Fruit fly (Drosophila melanogaster) whole organism, prepupa: ENCODE measurements around the gene smo.

ENCODE experiments used
- Blimp-1 ChIP-seq: fragments of 200-800 bp; sonication (Bioruptor generic); optimal IDR thresholded peaks from 3 replicates; lab custom pipeline; 2017; ENCODE audit warnings: missing biosample characterization, missing genetic modification characterization, mild to moderate bottlenecking, moderate library complexity, missing genetic modification reagents
- CG10631 ChIP-seq: fragments of 200-800 bp; sonication (Bioruptor generic); optimal IDR thresholded peaks from 2 replicates; lab custom pipeline; 2016; ENCODE audit warnings: missing biosample characterization, missing genetic modification characterization
- CG10669 ChIP-seq: fragments of 200-800 bp; sonication (Bioruptor generic); optimal IDR thresholded peaks from 3 replicates; lab custom pipeline; 2018; ENCODE audit warnings: missing biosample characterization, mild to moderate bottlenecking, missing genetic modification characterization, moderate library complexity
- CG11294 ChIP-seq: fragments of 200-800 bp; sonication (Bioruptor generic); IDR thresholded peaks from 2 replicates; pipeline ENCODE4 v1.3.6; 2022; ENCODE audit warnings: missing biosample characterization, missing genetic modification characterization
- CG11762 ChIP-seq: fragments of 200-800 bp; sonication (Bioruptor generic); optimal IDR thresholded peaks from 3 replicates; lab custom pipeline; 2016; ENCODE audit warnings: missing biosample characterization, missing genetic modification characterization; ENCODE audit not compliant: insufficient read depth
- CG11902 ChIP-seq: fragments of 200-800 bp; sonication (Bioruptor generic); optimal IDR thresholded peaks from 3 replicates; lab custom pipeline; 2016; ENCODE audit warnings: missing biosample characterization, missing genetic modification characterization
- CG15336 ChIP-seq: fragments of 200-800 bp; sonication (Bioruptor generic); IDR thresholded peaks from 2 replicates; pipeline ENCODE4 v1.3.6; 2022; ENCODE audit warnings: missing biosample characterization, missing genetic modification characterization
- CG1621 ChIP-seq: fragments of 200-800 bp; sonication (Bioruptor generic); optimal IDR thresholded peaks from 3 replicates; lab custom pipeline; 2018; ENCODE audit warnings: missing biosample characterization, mild to moderate bottlenecking, missing genetic modification characterization
- CG16779 ChIP-seq: fragments of 200-800 bp; sonication (Bioruptor generic); optimal IDR thresholded peaks from 3 replicates; lab custom pipeline; 2017; ENCODE audit warnings: missing biosample characterization, mild to moderate bottlenecking, missing genetic modification characterization
- CG3032 ChIP-seq: fragments of 200-800 bp; optimal IDR thresholded peaks from 2 replicates; lab custom pipeline; 2019; ENCODE audit warnings: missing biosample characterization, mild to moderate bottlenecking, missing genetic modification characterization, moderate library complexity
- CG31627 ChIP-seq: fragments of 200-800 bp; sonication (Bioruptor generic); optimal IDR thresholded peaks from 3 replicates; lab custom pipeline; 2016; ENCODE audit warnings: missing biosample characterization, missing genetic modification characterization
- CG32006 ChIP-seq: fragments of 200-800 bp; sonication (Bioruptor generic); optimal IDR thresholded peaks from 3 replicates; lab custom pipeline; 2017; ENCODE audit warnings: missing biosample characterization, mild to moderate bottlenecking, missing genetic modification characterization
- CG6163 ChIP-seq: fragments of 200-800 bp; sonication (Bioruptor generic); IDR thresholded peaks from 3 replicates; pipeline ENCODE4 v1.3.6; 2022; ENCODE audit warnings: missing biosample characterization, missing genetic modification characterization
- CG6276 ChIP-seq: fragments of 200-800 bp; sonication (Bioruptor generic); optimal IDR thresholded peaks from 2 replicates; lab custom pipeline; 2017; ENCODE audit warnings: missing biosample characterization, mild to moderate bottlenecking, missing genetic modification characterization
- CG6792 ChIP-seq: fragments of 200-800 bp; sonication (Bioruptor generic); optimal IDR thresholded peaks from 3 replicates; lab custom pipeline; 2016; ENCODE audit warnings: missing biosample characterization, missing genetic modification characterization
- CG6854 ChIP-seq: fragments of 200-800 bp; sonication (Bioruptor generic); optimal IDR thresholded peaks from 2 replicates; lab custom pipeline; 2017; ENCODE audit warnings: missing biosample characterization, mild to moderate bottlenecking, missing genetic modification characterization
- CG8319 ChIP-seq: fragments of 200-800 bp; sonication (Bioruptor generic); optimal IDR thresholded peaks from 3 replicates; lab custom pipeline; 2016; ENCODE audit warnings: missing biosample characterization, missing genetic modification characterization
- CG8632 ChIP-seq: fragments of 200-800 bp; sonication (Bioruptor generic); optimal IDR thresholded peaks from 3 replicates; lab custom pipeline; 2016; ENCODE audit warnings: missing biosample characterization, missing genetic modification characterization
- CG9139 ChIP-seq: fragments of 200-800 bp; sonication (Bioruptor generic); optimal IDR thresholded peaks from 3 replicates; lab custom pipeline; 2017; ENCODE audit warnings: missing biosample characterization, mild to moderate bottlenecking, missing genetic modification characterization
- Eip75B ChIP-seq: fragments of 200-800 bp; sonication (Bioruptor generic); optimal IDR thresholded peaks from 3 replicates; lab custom pipeline; 2016; ENCODE audit warnings: missing biosample characterization, missing genetic modification characterization
- Eip78C ChIP-seq: fragments of 200-800 bp; sonication (Bioruptor generic); peaks from one replicate; lab custom pipeline; 2016; ENCODE audit warnings: missing biosample characterization, missing genetic modification characterization
- Eip93F ChIP-seq: fragments of 200-800 bp; sonication (Bioruptor generic); optimal IDR thresholded peaks from 2 replicates; lab custom pipeline; 2016; ENCODE audit warnings: missing biosample characterization, mild to moderate bottlenecking, missing genetic modification characterization
- Ets96B ChIP-seq: fragments of 200-800 bp; optimal IDR thresholded peaks from 2 replicates; lab custom pipeline; 2019; ENCODE audit warnings: missing biosample characterization, mild to moderate bottlenecking, missing genetic modification characterization, moderate library complexity
- Gug ChIP-seq: fragments of 200-800 bp; sonication (Bioruptor generic); IDR thresholded peaks from 2 replicates; pipeline ENCODE4 v1.3.6; 2022; ENCODE audit warnings: missing biosample characterization, missing genetic modification characterization
- Met ChIP-seq: fragments of 200-800 bp; sonication (Bioruptor generic); optimal IDR thresholded peaks from 3 replicates; lab custom pipeline; 2016; ENCODE audit warnings: missing biosample characterization, missing genetic modification characterization
- OdsH ChIP-seq: fragments of 200-800 bp; sonication (Bioruptor generic); optimal IDR thresholded peaks from 3 replicates; lab custom pipeline; 2016; ENCODE audit warnings: missing biosample characterization, missing genetic modification characterization
- Smox ChIP-seq: fragments of 200-800 bp; sonication (Bioruptor generic); optimal IDR thresholded peaks from 3 replicates; lab custom pipeline; 2016; ENCODE audit warnings: missing biosample characterization, missing genetic modification characterization
- Sox102F ChIP-seq: fragments of 200-800 bp; sonication (Bioruptor generic); optimal IDR thresholded peaks from 2 replicates; lab custom pipeline; 2016; ENCODE audit warnings: missing biosample characterization, mild to moderate bottlenecking, missing genetic modification characterization
- Sox14 ChIP-seq: fragments of 200-800 bp; sonication (Bioruptor generic); optimal IDR thresholded peaks from 3 replicates; lab custom pipeline; 2016; ENCODE audit warnings: missing biosample characterization, missing genetic modification characterization
- Sox15 ChIP-seq: fragments of 200-800 bp; sonication (Bioruptor generic); optimal IDR thresholded peaks from 3 replicates; lab custom pipeline; 2016; ENCODE audit warnings: missing biosample characterization, missing genetic modification characterization
- achi ChIP-seq: fragments of 200-800 bp; sonication (Bioruptor generic); optimal IDR thresholded peaks from 3 replicates; lab custom pipeline; 2016; ENCODE audit warnings: missing biosample characterization, missing genetic modification characterization
- acj6 ChIP-seq: fragments of 200-800 bp; sonication (Bioruptor generic); optimal IDR thresholded peaks from 3 replicates; lab custom pipeline; 2016; ENCODE audit warnings: missing biosample characterization, missing genetic modification characterization
- dac ChIP-seq: fragments of 200-800 bp; sonication (Bioruptor generic); optimal IDR thresholded peaks from 2 replicates; lab custom pipeline; 2017; ENCODE audit warnings: missing biosample characterization, mild to moderate bottlenecking, missing genetic modification characterization
- dsx ChIP-seq: fragments of 200-800 bp; optimal IDR thresholded peaks from 3 replicates; lab custom pipeline; 2019; ENCODE audit warnings: missing biosample characterization, mild to moderate bottlenecking, missing genetic modification characterization, moderate library complexity; ENCODE audit not compliant: poor library complexity, severe bottlenecking
- esn ChIP-seq: fragments of 200-800 bp; sonication (Bioruptor generic); optimal IDR thresholded peaks from 2 replicates; lab custom pipeline; 2016; ENCODE audit warnings: missing biosample characterization, mild to moderate bottlenecking, missing genetic modification characterization, moderate library complexity
- fd59A ChIP-seq: fragments of 200-800 bp; sonication (Bioruptor generic); optimal IDR thresholded peaks from 2 replicates; lab custom pipeline; 2017; ENCODE audit warnings: missing biosample characterization, mild to moderate bottlenecking, missing genetic modification characterization, missing genetic modification reagents
- fd85E ChIP-seq: fragments of 200-800 bp; sonication (Bioruptor generic); optimal IDR thresholded peaks from 3 replicates; lab custom pipeline; 2016; ENCODE audit warnings: missing biosample characterization, missing genetic modification characterization
- fkh ChIP-seq: fragments of 200-800 bp; sonication (Bioruptor generic); optimal IDR thresholded peaks from 3 replicates; lab custom pipeline; 2017; ENCODE audit warnings: missing biosample characterization, mild to moderate bottlenecking, missing genetic modification characterization, moderate library complexity
- lz ChIP-seq: fragments of 200-800 bp; sonication (Bioruptor generic); optimal IDR thresholded peaks from 3 replicates; lab custom pipeline; 2016; ENCODE audit warnings: missing biosample characterization, missing genetic modification characterization
- salr ChIP-seq, 2 experiments: fragments of 200-800 bp; sonication (Bioruptor generic); optimal IDR thresholded peaks; 3 replicates each; lab custom pipeline; 2016 to 2018; ENCODE audit warnings: missing biosample characterization in 2 of 2, missing genetic modification characterization in 2 of 2, mild to moderate bottlenecking in 1 of 2
- spab ChIP-seq: fragments of 200-800 bp; sonication (Bioruptor generic); optimal IDR thresholded peaks from 2 replicates; lab custom pipeline; 2017; ENCODE audit warnings: missing biosample characterization, mild to moderate bottlenecking, missing genetic modification characterization, missing genetic modification reagents
- ss ChIP-seq, 2 experiments: fragments of 200-800 bp; sonication (Bioruptor generic); optimal IDR thresholded peaks; 2 replicates in 1 of 2; 3 replicates in 1 of 2; lab custom pipeline; 2017 to 2018; ENCODE audit warnings: mild to moderate bottlenecking in 2 of 2, missing biosample characterization in 2 of 2, missing genetic modification characterization in 2 of 2, moderate library complexity in 1 of 2
- svp ChIP-seq: fragments of 200-800 bp; sonication (Bioruptor generic); peaks from one replicate; lab custom pipeline; 2016; ENCODE audit warnings: missing biosample characterization, missing genetic modification characterization
- topi ChIP-seq: fragments of 200-800 bp; sonication (Bioruptor generic); optimal IDR thresholded peaks from 3 replicates; lab custom pipeline; 2016; ENCODE audit warnings: missing biosample characterization, missing genetic modification characterization
- vri ChIP-seq: fragments of 200-800 bp; sonication (Bioruptor generic); optimal IDR thresholded peaks from 3 replicates; lab custom pipeline; 2016; ENCODE audit warnings: missing biosample characterization, mild to moderate bottlenecking, missing genetic modification characterization

smo gene

DNA sequence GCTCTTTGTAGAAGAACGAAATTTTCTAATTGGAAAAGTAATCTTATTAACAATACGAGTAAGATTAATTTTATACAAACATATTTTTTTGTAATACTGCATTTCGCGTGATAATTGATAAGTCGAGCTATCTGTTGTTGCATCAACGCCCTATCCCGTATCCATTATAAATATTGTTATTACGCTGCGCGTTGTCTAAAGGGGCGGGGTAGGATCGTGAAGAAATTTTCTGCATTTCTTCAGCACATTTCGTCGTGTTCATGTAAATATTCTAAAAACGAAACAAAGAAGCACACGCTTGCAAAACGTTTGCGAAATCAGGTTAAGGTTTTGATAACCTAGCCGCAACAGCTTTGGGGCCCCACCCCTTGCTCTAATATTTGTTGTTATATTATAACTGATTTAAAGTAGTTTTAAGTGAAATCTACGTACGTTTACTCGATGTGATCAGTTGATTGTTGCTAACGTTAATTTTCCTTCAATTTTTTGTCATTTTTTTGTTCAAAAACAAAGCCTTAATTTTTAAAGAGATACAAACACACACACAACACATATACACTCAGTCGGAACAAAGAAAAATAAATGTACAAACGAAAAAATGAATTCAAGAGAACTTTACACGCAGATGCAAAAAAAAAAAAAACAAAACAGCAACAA, 26.1 kb downstream of the smo start:
- TF ChIP-seq CG11294 (GFP tag; lab: Robert Waterston, UW) = no peak
- TF ChIP-seq CG10631 = no peak
- TF ChIP-seq CG11762 (GFP tag; lab: Kevin White, UChicago) = no peak
- no peak for TF ChIP-seq Gug
- no peak for TF ChIP-seq Sox14 (GFP tag; lab: Kevin White, UChicago)
- no peak for TF ChIP-seq CG15336 (GFP tag; lab: Robert Waterston, UW)
- peak; percentile 51 for TF ChIP-seq vri (GFP tag; lab: Kevin White, UChicago)
- TF ChIP-seq Eip78C (GFP tag; lab: Kevin White, UChicago) = peak; percentile 25
- peak; percentile 48 for TF ChIP-seq Eip93F (GFP tag; lab: Kevin White, UChicago)
- TF ChIP-seq CG1621 (tag; lab: Kevin White, UChicago) = no peak
- peak; percentile 55 for TF ChIP-seq svp (GFP tag; lab: Kevin White, UChicago)
- no peak for TF ChIP-seq Sox15 (GFP tag; lab: Kevin White, UChicago)
- TF ChIP-seq CG31627 = no peak
- no peak for TF ChIP-seq OdsH
- no peak for TF ChIP-seq Smox (GFP tag; lab: Kevin White, UChicago)
- no peak for TF ChIP-seq fkh (GFP tag; lab: Kevin White, UChicago)
- no peak for TF ChIP-seq Blimp-1
- TF ChIP-seq dsx (GFP tag; lab: Kevin White, UChicago) = no peak
- TF ChIP-seq ss (GFP tag; optimal IDR thresholded peaks at IDR 0.05; lab: Kevin White, UChicago) = no peak
- TF ChIP-seq CG3032 (tag; lab: Kevin White, UChicago) = no peak
- no peak for TF ChIP-seq CG16779

dm6 chr2L:305198-305597, 27.8 kb downstream of the smo start:
- TF ChIP-seq ss (GFP tag; optimal IDR thresholded peaks at IDR 0.05; lab: Kevin White, UChicago) (no peak), topi (no peak), svp (GFP tag; lab: Kevin White, UChicago) (no peak), CG1621 (tag; lab: Kevin White, UChicago) (no peak), Sox14 (GFP tag; lab: Kevin White, UChicago) (no peak), fd85E (no peak), CG32006 (no peak), Smox (GFP tag; lab: Kevin White, UChicago) (no peak), CG3032 (tag; lab: Kevin White, UChicago) (no peak), spab (GFP tag; lab: Kevin White, UChicago) (no peak), CG6276 (no peak), vri (GFP tag; lab: Kevin White, UChicago) (no peak), acj6 (GFP tag; lab: Kevin White, UChicago) (no peak), achi (no peak), CG15336 (GFP tag; lab: Robert Waterston, UW) (no peak), CG10669 (GFP tag; lab: Kevin White, UChicago) (no peak), CG10631 (no peak)

- TF ChIP-seq dac = no peak
- no peak for TF ChIP-seq fd59A (GFP tag; lab: Kevin White, UChicago)
- no peak for TF ChIP-seq CG6792
- TF ChIP-seq fkh (GFP tag; lab: Kevin White, UChicago) = no peak
- peak; percentile 33 for TF ChIP-seq Sox102F (GFP tag; lab: Kevin White, UChicago)
- peak; percentile 61 for TF ChIP-seq CG31627
- TF ChIP-seq CG16779 = peak; percentile 34
- peak; percentile 43 for TF ChIP-seq Smox (GFP tag; lab: Kevin White, UChicago)
- peak; percentile 2 for TF ChIP-seq Ets96B (tag; lab: Kevin White, UChicago)
- TF ChIP-seq fd85E = no peak
- TF ChIP-seq topi = peak; percentile 39
- TF ChIP-seq esn = peak; percentile 51
- no peak for TF ChIP-seq achi
- TF ChIP-seq CG8632 (GFP tag; lab: Kevin White, UChicago) = no peak
- TF ChIP-seq Eip93F (GFP tag; lab: Kevin White, UChicago) = peak; percentile 45
- TF ChIP-seq lz (GFP tag; lab: Kevin White, UChicago) = peak; percentile 43
- TF ChIP-seq OdsH = peak; percentile 29
- TF ChIP-seq Met (GFP tag; lab: Kevin White, UChicago) = peak; percentile 4
- no peak for TF ChIP-seq CG8319
- peak; percentile 76 for TF ChIP-seq svp (GFP tag; lab: Kevin White, UChicago)
- no peak for TF ChIP-seq CG6854
- peak; percentile 2 for TF ChIP-seq CG11902 (GFP tag; lab: Kevin White, UChicago)
- TF ChIP-seq CG10631 = peak; percentile 34
- peak; percentile 57 for TF ChIP-seq Eip75B (GFP tag; lab: Kevin White, UChicago)
- TF ChIP-seq CG9139 (GFP tag; lab: Kevin White, UChicago) = no peak
- TF ChIP-seq dsx (GFP tag; lab: Kevin White, UChicago) = peak; percentile 29
- no peak for TF ChIP-seq salr (GFP tag; optimal IDR thresholded peaks at IDR 0.05; lab: Kevin White, UChicago)
- TF ChIP-seq CG11294 (GFP tag; lab: Robert Waterston, UW) = no peak
- no peak for TF ChIP-seq CG6163 (GFP tag; lab: Robert Waterston, UW)
Observed at dm6 chr2L:305646-306045, 28.3 kb downstream of the smo start, which contains the start of gene Plc21C. Gene Plc21C, plus strand, starts transcription at chr2L:305935.
